Fruit fly (Drosophila melanogaster): ENCODE results near the gene Surf6.

Surf6 gene

dm6 chr3R:19859370-19860033 lies 45.2 kb downstream of the Surf6 start (continued):
- peak; percentile 63 for TF ChIP-seq row (GFP tag; IDR thresholded peaks at IDR 0.05)
- peak; percentile 89 for TF ChIP-seq exex (tag; optimal IDR thresholded peaks at IDR 0.05)
- TF ChIP-seq pzg (GFP tag; optimal IDR thresholded peaks at IDR 0.05): no peak
- TF ChIP-seq CG2875 (GFP tag; optimal IDR thresholded peaks at IDR 0.05): no peak
- TF ChIP-seq CG4424 (GFP tag; optimal IDR thresholded peaks at IDR 0.05): no peak
- TF ChIP-seq CG4820 (GFP tag; optimal IDR thresholded peaks at IDR 0.05): no peak
- no peak for TF ChIP-seq CG13624 (GFP tag; optimal IDR thresholded peaks at IDR 0.05)
- TF ChIP-seq CG34422 (GFP tag; IDR thresholded peaks at IDR 0.05): 0 out of 3 replicates have a peak, but pooled peaks have one; percentile 30
- TF ChIP-seq Ada2b (GFP tag; IDR thresholded peaks at IDR 0.05): no peak
- TF ChIP-seq sob (GFP tag; IDR thresholded peaks at IDR 0.05): no peak
- no peak for TF ChIP-seq yki (optimal IDR thresholded peaks at IDR 0.05)
- TF ChIP-seq CG30431 (GFP tag; optimal IDR thresholded peaks at IDR 0.05): no peak
- TF ChIP-seq H15 (GFP tag; IDR thresholded peaks at IDR 0.05): no peak
- no peak for TF ChIP-seq CG43689 (GFP tag; IDR thresholded peaks at IDR 0.05)
- no peak for TF ChIP-seq aop (GFP tag; IDR thresholded peaks at IDR 0.05)
- TF ChIP-seq NC2α (GFP tag; optimal IDR thresholded peaks at IDR 0.05): no peak
- peak; percentile 11 for TF ChIP-seq CG15479 (GFP tag; optimal IDR thresholded peaks at IDR 0.05)
- no peak for TF ChIP-seq Doc2 (GFP tag; IDR thresholded peaks at IDR 0.05)
- TF ChIP-seq Usf (GFP tag; optimal IDR thresholded peaks at IDR 0.05): no peak
- TF ChIP-seq stwl (tag; optimal IDR thresholded peaks at IDR 0.05): no peak
- no peak for TF ChIP-seq CG6272 (GFP tag; IDR thresholded peaks at IDR 0.05)
- TF ChIP-seq Dek (tag; optimal IDR thresholded peaks at IDR 0.05): no peak
- no peak for TF ChIP-seq NC2β (GFP tag; optimal IDR thresholded peaks at IDR 0.05)
- TF ChIP-seq luna (GFP tag; optimal IDR thresholded peaks at IDR 0.05): no peak
- no peak for TF ChIP-seq CG10274 (GFP tag; optimal IDR thresholded peaks at IDR 0.05)
- no peak for TF ChIP-seq CG8478 (optimal IDR thresholded peaks at IDR 0.05)
- TF ChIP-seq CG1792 (GFP tag; optimal IDR thresholded peaks at IDR 0.05): no peak
- no peak for TF ChIP-seq sna (GFP tag; IDR thresholded peaks at IDR 0.05; ENCODE audit: partially characterized antibody)
- TF ChIP-seq Atf3 (GFP tag; optimal IDR thresholded peaks at IDR 0.05): no peak
- no peak for TF ChIP-seq btn (GFP tag; optimal IDR thresholded peaks at IDR 0.05)
- no peak for TF ChIP-seq BEAF-32 (GFP tag; optimal IDR thresholded peaks at IDR 0.05)
- peak; percentile 76 for TF ChIP-seq sug (tag; optimal IDR thresholded peaks at IDR 0.05)
- TF ChIP-seq scrt (GFP tag; optimal IDR thresholded peaks at IDR 0.05): no peak
- peak; percentile 25 for TF ChIP-seq CG9727 (GFP tag; optimal IDR thresholded peaks at IDR 0.05)
- peak; percentile 36 for TF ChIP-seq cwo (GFP tag; optimal IDR thresholded peaks at IDR 0.05)
- TF ChIP-seq lmd (GFP tag; IDR thresholded peaks at IDR 0.05): 0 out of 2 replicates have a peak, but pooled peaks have one; percentile 24
- peak; percentile 18 for TF ChIP-seq CG12071 (GFP tag; optimal IDR thresholded peaks at IDR 0.05)
- TF ChIP-seq Bgb (GFP tag; IDR thresholded peaks at IDR 0.05; ENCODE audit: partially characterized antibody): no peak
- no peak for TF ChIP-seq ci (GFP tag; IDR thresholded peaks at IDR 0.05)
- TF ChIP-seq ab (GFP tag; optimal IDR thresholded peaks at IDR 0.05): no peak
- TF ChIP-seq CG7987 (GFP tag; optimal IDR thresholded peaks at IDR 0.05): peak; percentile 18
- TF ChIP-seq Antp (GFP tag; optimal IDR thresholded peaks at IDR 0.05): no peak
- no peak for TF ChIP-seq sc (optimal IDR thresholded peaks at IDR 0.05)
- no peak for TF ChIP-seq sc (GFP tag; optimal IDR thresholded peaks at IDR 0.05)
- TF ChIP-seq CG11398 (GFP tag; optimal IDR thresholded peaks at IDR 0.05): no peak
- no peak for TF ChIP-seq CG7928 (GFP tag; optimal IDR thresholded peaks at IDR 0.05)
- no peak for TF ChIP-seq Sry-β (GFP tag; optimal IDR thresholded peaks at IDR 0.05)
- TF ChIP-seq chif (GFP tag; optimal IDR thresholded peaks at IDR 0.05): no peak
- peak; percentile 3 for TF ChIP-seq CG9609 (GFP tag; optimal IDR thresholded peaks at IDR 0.05)
- peak; percentile 18 for TF ChIP-seq caup (GFP tag; optimal IDR thresholded peaks at IDR 0.05; ENCODE audit: severe bottlenecking)
- no peak for TF ChIP-seq CG12236 (GFP tag; optimal IDR thresholded peaks at IDR 0.05)
- no peak for TF ChIP-seq zfh2 (GFP tag; optimal IDR thresholded peaks at IDR 0.05)
